Fruit fly (Drosophila melanogaster): ENCODE results near the gene CG5828.

DNA sequence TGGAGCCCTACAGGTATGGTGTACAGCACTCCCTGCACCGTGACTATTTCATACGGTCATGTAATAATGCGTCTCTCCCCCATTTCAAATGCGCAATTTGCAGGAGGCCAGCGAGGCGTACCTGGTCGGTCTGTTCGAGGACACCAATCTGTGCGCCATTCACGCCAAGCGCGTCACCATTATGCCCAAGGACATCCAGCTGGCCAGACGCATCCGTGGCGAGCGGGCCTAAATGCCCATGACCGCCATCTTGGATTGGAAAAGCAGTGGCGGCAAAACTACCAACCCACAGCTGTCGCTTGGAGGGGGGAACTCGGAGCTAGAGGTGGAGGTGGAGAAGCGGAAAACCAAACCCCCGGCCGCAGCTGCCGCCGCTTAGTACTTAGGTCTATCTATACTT, 38.2 kb upstream of the CG5828 start:
- no peak for TF ChIP-seq bab1 (GFP tag; optimal IDR thresholded peaks at IDR 0.05)
- TF ChIP-seq kay (GFP tag; ENCODE audit: borderline replicate concordance), result no peak
- no peak for TF ChIP-seq tj (GFP tag; optimal IDR thresholded peaks at IDR 0.05)
- no peak for TF ChIP-seq Mnt (GFP tag; optimal IDR thresholded peaks at IDR 0.05)
- no peak for TF ChIP-seq toe (GFP tag; optimal IDR thresholded peaks at IDR 0.05)
- TF ChIP-seq CG12768 (GFP tag; optimal IDR thresholded peaks at IDR 0.05), result no peak
- TF ChIP-seq ovo (GFP tag; optimal IDR thresholded peaks at IDR 0.05), result no peak
- no peak for TF ChIP-seq CG1620 (GFP tag; optimal IDR thresholded peaks at IDR 0.05)
- TF ChIP-seq Hr96 (GFP tag; optimal IDR thresholded peaks at IDR 0.05), result no peak
- no peak for TF ChIP-seq CG7045 (GFP tag; optimal IDR thresholded peaks at IDR 0.05)
- TF ChIP-seq Crg-1 (GFP tag; optimal IDR thresholded peaks at IDR 0.05), result no peak
